Fruit fly (Drosophila melanogaster) whole organism, embryonic: ENCODE results near the gene MBD-like.
A peak's percentile ranks its signal among the peaks of the same experiment; 100 is the strongest.

Experiments
- Blimp-1 ChIP-seq: fragments of 200-800 bp; sonication (Bioruptor generic); optimal IDR thresholded peaks from 3 replicates; lab custom pipeline; 2018; ENCODE audit warnings: missing biosample characterization, missing genetic modification characterization, mild to moderate bottlenecking, moderate library complexity, missing genetic modification reagents
- CG10979 ChIP-seq: fragments of 200-800 bp; sonication (Bioruptor generic); optimal IDR thresholded peaks from 2 replicates; lab custom pipeline; 2018; ENCODE audit warnings: missing biosample characterization, mild to moderate bottlenecking, missing genetic modification characterization, moderate library complexity
- CG12104 ChIP-seq: fragments of 200-800 bp; sonication (Bioruptor generic); optimal IDR thresholded peaks from 3 replicates; lab custom pipeline; 2016; ENCODE audit warnings: missing biosample characterization, missing genetic modification characterization
- CG12299 ChIP-seq: fragments of 200-800 bp; sonication (Bioruptor generic); optimal IDR thresholded peaks from 2 replicates; lab custom pipeline; 2018; ENCODE audit warnings: missing biosample characterization, mild to moderate bottlenecking, missing genetic modification characterization
- CG12391 ChIP-seq: fragments of 200-800 bp; sonication (Bioruptor generic); optimal IDR thresholded peaks from 3 replicates; lab custom pipeline; 2018; ENCODE audit warnings: missing biosample characterization, mild to moderate bottlenecking, missing genetic modification characterization, moderate library complexity
- CG13424 ChIP-seq: fragments of 200-800 bp; sonication (Bioruptor generic); optimal IDR thresholded peaks from 2 replicates; lab custom pipeline; 2019; ENCODE audit warnings: missing biosample characterization, mild to moderate bottlenecking, missing genetic modification characterization, moderate library complexity
- CG14860 ChIP-seq: fragments of 200-800 bp; sonication (Bioruptor generic); IDR thresholded peaks from 3 replicates; pipeline ENCODE4 v1.3.6; 2022; ENCODE audit warnings: missing biosample characterization, missing genetic modification characterization; ENCODE audit not compliant: partially characterized antibody
- CG16779 ChIP-seq: fragments of 200-800 bp; sonication (Bioruptor generic); IDR thresholded peaks from 2 replicates; pipeline ENCODE4 v1.3.6; 2022; ENCODE audit warnings: missing biosample characterization, missing genetic modification characterization
- CG17328 ChIP-seq: fragments of 200-800 bp; sonication (Bioruptor generic); IDR thresholded peaks from 2 replicates; pipeline ENCODE4 v1.3.6; 2022; ENCODE audit warnings: missing biosample characterization, missing genetic modification characterization
- CG17912 ChIP-seq: fragments of 200-800 bp; sonication (Bioruptor generic); optimal IDR thresholded peaks from 2 replicates; lab custom pipeline; 2018; ENCODE audit warnings: missing biosample characterization, mild to moderate bottlenecking, missing genetic modification characterization
- CG18262 ChIP-seq: fragments of 200-800 bp; optimal IDR thresholded peaks from 3 replicates; lab custom pipeline; 2019; ENCODE audit warnings: missing biosample characterization, mild to moderate bottlenecking, missing genetic modification characterization, moderate library complexity
- CG2712 ChIP-seq: fragments of 200-800 bp; optimal IDR thresholded peaks from 3 replicates; lab custom pipeline; 2019; ENCODE audit warnings: missing biosample characterization, mild to moderate bottlenecking, missing genetic modification characterization, moderate library complexity
- CG34376 ChIP-seq: fragments of 200-800 bp; sonication (Bioruptor generic); optimal IDR thresholded peaks from 2 replicates; lab custom pipeline; 2018; ENCODE audit warnings: missing biosample characterization, mild to moderate bottlenecking, missing genetic modification characterization
- CG34422 ChIP-seq: fragments of 200-800 bp; sonication (Bioruptor generic); IDR thresholded peaks from 3 replicates; pipeline ENCODE4 v1.3.6; 2022; ENCODE audit warnings: missing biosample characterization, missing genetic modification characterization
- CG7745 ChIP-seq: fragments of 200-800 bp; sonication (Bioruptor generic); optimal IDR thresholded peaks from 2 replicates; lab custom pipeline; 2018; ENCODE audit warnings: missing biosample characterization, mild to moderate bottlenecking, missing genetic modification characterization, moderate library complexity
- Camta ChIP-seq: fragments of 200-800 bp; sonication (Bioruptor generic); optimal IDR thresholded peaks from 2 replicates; lab custom pipeline; 2016; ENCODE audit warnings: missing biosample characterization, missing genetic modification characterization
- CkIIα-i1 ChIP-seq: fragments of 200-800 bp; sonication (Bioruptor generic); IDR thresholded peaks from 2 replicates; pipeline ENCODE4 v1.3.6; 2022; ENCODE audit warnings: missing biosample characterization, missing genetic modification characterization
- D19A ChIP-seq: fragments of 200-800 bp; optimal IDR thresholded peaks from 3 replicates; lab custom pipeline; 2019; ENCODE audit warnings: missing biosample characterization, mild to moderate bottlenecking, missing genetic modification characterization, moderate library complexity
- Fer1 ChIP-seq: fragments of 200-800 bp; sonication (Bioruptor generic); optimal IDR thresholded peaks from 2 replicates; lab custom pipeline; 2017; ENCODE audit warnings: missing biosample characterization, mild to moderate bottlenecking, missing genetic modification characterization
- Fer3 ChIP-seq: fragments of 200-800 bp; sonication (Bioruptor generic); optimal IDR thresholded peaks from 2 replicates; lab custom pipeline; 2018; ENCODE audit warnings: missing biosample characterization, mild to moderate bottlenecking, missing genetic modification characterization, moderate library complexity
- HLH3B ChIP-seq: fragments of 200-800 bp; sonication (Bioruptor generic); IDR thresholded peaks from 2 replicates; pipeline ENCODE4 v1.3.6; 2022; ENCODE audit warnings: missing biosample characterization, missing genetic modification characterization
- HLH54F ChIP-seq: fragments of 200-800 bp; sonication (Bioruptor generic); optimal IDR thresholded peaks from 3 replicates; lab custom pipeline; 2016; ENCODE audit warnings: missing biosample characterization, missing genetic modification characterization
- Lim3 ChIP-seq: fragments of 200-800 bp; sonication (Bioruptor generic); IDR thresholded peaks from 2 replicates; pipeline ENCODE4 v1.3.6; 2022; ENCODE audit warnings: missing biosample characterization, missing genetic modification characterization
- MESR4 ChIP-seq: fragments of 200-800 bp; sonication (Bioruptor generic); optimal IDR thresholded peaks from 2 replicates; lab custom pipeline; 2018; ENCODE audit warnings: missing biosample characterization, mild to moderate bottlenecking, missing genetic modification characterization, moderate library complexity
- NC2β ChIP-seq: fragments of 200-800 bp; sonication (Bioruptor generic); optimal IDR thresholded peaks from 2 replicates; lab custom pipeline; 2016; ENCODE audit warnings: missing biosample characterization, missing genetic modification characterization
- NFAT ChIP-seq: fragments of 200-800 bp; sonication (Bioruptor generic); IDR thresholded peaks from 2 replicates; pipeline ENCODE4 v1.3.6; 2022; ENCODE audit warnings: missing biosample characterization, missing genetic modification characterization
- Oli ChIP-seq: fragments of 200-800 bp; sonication (Bioruptor generic); optimal IDR thresholded peaks from 2 replicates; lab custom pipeline; 2018; ENCODE audit warnings: missing biosample characterization, mild to moderate bottlenecking, missing genetic modification characterization, moderate library complexity
- Tbp ChIP-seq: fragments of >200 bp; optimal IDR thresholded peaks from 2 replicates; lab custom pipeline; 2018; ENCODE audit warnings: missing biosample characterization, missing genetic modification characterization
- abd-A ChIP-seq: fragments of 200-800 bp; sonication (Bioruptor generic); optimal IDR thresholded peaks from 3 replicates; lab custom pipeline; 2019; ENCODE audit warnings: missing biosample characterization, mild to moderate bottlenecking, missing genetic modification characterization, moderate library complexity
- ato ChIP-seq: fragments of 200-800 bp; sonication (Bioruptor generic); IDR thresholded peaks from 2 replicates; pipeline ENCODE4 v1.3.6; 2022; ENCODE audit warnings: missing biosample characterization, missing genetic modification characterization; ENCODE audit not compliant: partially characterized antibody
- az2 ChIP-seq: fragments of 200-800 bp; sonication (Bioruptor generic); optimal IDR thresholded peaks from 3 replicates; lab custom pipeline; 2016; ENCODE audit warnings: missing biosample characterization, missing genetic modification characterization
- bbx ChIP-seq: fragments of 200-800 bp; sonication (Bioruptor generic); IDR thresholded peaks from 2 replicates; pipeline ENCODE4 v1.3.6; 2022; ENCODE audit warnings: missing biosample characterization, missing genetic modification characterization; ENCODE audit not compliant: partially characterized antibody
- bcd ChIP-seq: fragments of 200-800 bp; sonication (Bioruptor generic); optimal IDR thresholded peaks from 2 replicates; lab custom pipeline; 2017; ENCODE audit warnings: missing biosample characterization, mild to moderate bottlenecking, missing genetic modification characterization
- bsh ChIP-seq, 2 experiments: fragments of 200-800 bp; sonication (Bioruptor generic); optimal IDR thresholded peaks; 2 replicates each; lab custom pipeline; 2017 to 2018; ENCODE audit warnings: mild to moderate bottlenecking in 2 of 2, missing biosample characterization in 2 of 2, missing genetic modification characterization in 2 of 2, moderate library complexity in 1 of 2
- caup ChIP-seq: fragments of 200-800 bp; sonication (Bioruptor generic); optimal IDR thresholded peaks from 3 replicates; lab custom pipeline; 2017; ENCODE audit warnings: missing biosample characterization, mild to moderate bottlenecking, missing genetic modification characterization, moderate library complexity; ENCODE audit not compliant: severe bottlenecking
- ci ChIP-seq: fragments of 200-800 bp; sonication (Bioruptor generic); IDR thresholded peaks from 3 replicates; pipeline ENCODE4 v1.3.6; 2022; ENCODE audit warnings: missing biosample characterization, missing genetic modification characterization
- dysf ChIP-seq: fragments of 200-800 bp; sonication (Bioruptor generic); IDR thresholded peaks from 3 replicates; pipeline ENCODE4 v1.3.6; 2022; ENCODE audit warnings: missing biosample characterization, missing genetic modification characterization
- ewg ChIP-seq: fragments of 200-800 bp; sonication (Bioruptor generic); optimal IDR thresholded peaks from 3 replicates; lab custom pipeline; 2017; ENCODE audit warnings: mild to moderate bottlenecking, missing biosample characterization, missing genetic modification reagents, missing genetic modification characterization
- lab ChIP-seq: fragments of 200-800 bp; sonication (Bioruptor generic); optimal IDR thresholded peaks from 3 replicates; lab custom pipeline; 2017; ENCODE audit warnings: missing biosample characterization, missing genetic modification characterization, mild to moderate bottlenecking, moderate library complexity, missing genetic modification reagents
- lilli ChIP-seq: fragments of 200-800 bp; sonication (Bioruptor generic); optimal IDR thresholded peaks from 3 replicates; lab custom pipeline; 2016; ENCODE audit warnings: missing biosample characterization, missing genetic modification characterization
- onecut ChIP-seq: fragments of 200-800 bp; sonication (Bioruptor generic); IDR thresholded peaks from 2 replicates; pipeline ENCODE4 v1.3.6; 2022; ENCODE audit warnings: missing biosample characterization, missing genetic modification characterization
- org-1 ChIP-seq: fragments of 200-800 bp; sonication (Bioruptor generic); optimal IDR thresholded peaks from 2 replicates; lab custom pipeline; 2017; ENCODE audit warnings: missing biosample characterization, missing genetic modification characterization
- pan ChIP-seq, 4 experiments: fragments of >200 bp in 3 of 4; fragments of 200-800 bp in 1 of 4; sonication (Bioruptor generic) in 1 of 4; optimal IDR thresholded peaks in 3 of 4; IDR thresholded peaks in 1 of 4; 2 replicates each; pipeline versions ENCODE4 v1.3.6 to Lab custom; 2017 to 2022; ENCODE audit warnings: missing biosample characterization in 2 of 4, missing genetic modification characterization in 2 of 4, mixed read lengths in 1 of 4
- pfk ChIP-seq: fragments of 200-800 bp; sonication (Bioruptor generic); optimal IDR thresholded peaks from 2 replicates; lab custom pipeline; 2018; ENCODE audit warnings: missing biosample characterization, mild to moderate bottlenecking, missing genetic modification characterization, moderate library complexity
- scrt ChIP-seq: fragments of 200-800 bp; sonication (Bioruptor generic); optimal IDR thresholded peaks from 2 replicates; lab custom pipeline; 2018; ENCODE audit warnings: missing biosample characterization, mild to moderate bottlenecking, missing genetic modification characterization, moderate library complexity
- sens ChIP-seq: fragments of 200-800 bp; sonication (Bioruptor generic); peaks from one replicate; lab custom pipeline; 2016; ENCODE audit warnings: missing biosample characterization, missing genetic modification characterization
- tap ChIP-seq: fragments of 200-800 bp; optimal IDR thresholded peaks from 3 replicates; lab custom pipeline; 2019; ENCODE audit warnings: missing biosample characterization, mild to moderate bottlenecking, missing genetic modification characterization, moderate library complexity
- tup ChIP-seq: fragments of 200-800 bp; sonication (Bioruptor generic); optimal IDR thresholded peaks from 2 replicates; lab custom pipeline; 2016; ENCODE audit warnings: missing biosample characterization, mild to moderate bottlenecking, missing genetic modification characterization, moderate library complexity
- tx ChIP-seq: fragments of 200-800 bp; sonication (Bioruptor generic); optimal IDR thresholded peaks from 2 replicates; lab custom pipeline; 2016; ENCODE audit warnings: missing biosample characterization, missing genetic modification characterization

Gene MBD-like

DNA sequence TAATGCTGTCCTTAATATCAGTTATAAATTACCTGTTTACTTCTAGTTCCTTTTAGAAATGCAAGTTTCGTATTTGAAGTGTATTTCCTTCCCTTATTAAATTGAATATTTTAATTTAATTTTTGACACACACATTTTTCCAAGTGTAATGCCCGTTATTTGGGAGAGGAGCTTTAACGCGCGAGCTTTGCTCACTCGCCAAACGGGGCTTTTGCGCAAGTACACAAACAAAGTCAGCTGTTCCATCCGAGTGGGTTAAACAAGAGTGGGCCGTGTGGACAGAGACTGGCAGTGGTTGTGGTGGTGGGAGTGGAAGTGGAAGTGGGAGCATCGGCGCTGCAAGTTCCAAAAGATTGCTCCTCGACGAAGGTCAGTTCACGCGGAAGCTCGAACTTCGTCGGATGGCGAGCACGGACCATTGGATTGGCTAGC lies 21.5 kb downstream of the MBD-like start, which contains the start of gene CG8301 (continued):
- TF ChIP-seq CG7745 (tag; lab: Kevin White, UChicago) (no peak), bsh (GFP tag; optimal IDR thresholded peaks at IDR 0.05; lab: Kevin White, UChicago) (peak in 1 of 2 experiments; percentile 15), HLH54F (GFP tag; lab: Kevin White, UChicago) (no peak), D19A (peak; percentile 22), lab (GFP tag; lab: Kevin White, UChicago) (peak; percentile 68), NC2β (GFP tag; lab: Kevin White, UChicago) (no peak), NFAT (GFP tag; lab: Robert Waterston, UW) (peak; percentile 16; the same call in 1 of the 2 replicates), Lim3 (no peak), CG18262 (tag; lab: Kevin White, UChicago) (peak; percentile 16), CG12391 (peak; percentile 53), CG14860 (GFP tag; lab: Robert Waterston, UW) (no peak), ato (GFP tag; lab: Robert Waterston, UW) (no peak), org-1 (peak; percentile 7), CG16779 (peak; percentile 69; the same call in 1 of the 2 replicates), bcd (GFP tag; lab: Kevin White, UChicago) (peak; percentile 1), CG34422 (no peak), Blimp-1 (peak; percentile 7), HLH3B (0 out of 2 replicates have a peak, but pooled peaks have one; percentile 4), CG10979 (tag; lab: Kevin White, UChicago) (peak; percentile 9), CG2712 (tag; lab: Kevin White, UChicago) (peak; percentile 43), dysf (peak; percentile 16; the same call in 1 of the 3 replicates), ci (GFP tag; lab: Robert Waterston, UW) (0 out of 3 replicates have a peak, but pooled peaks have one; percentile 37), CkIIα-i1 (GFP tag; lab: Robert Waterston, UW) (no peak), onecut (GFP tag; lab: Robert Waterston, UW) (peak; percentile 18; the same call in 1 of the 2 replicates), Camta (peak; percentile 14), lilli (GFP tag; lab: Kevin White, UChicago) (peak; percentile 49), pfk (no peak), CG12299 (tag; lab: Kevin White, UChicago) (peak; percentile 24), CG34376 (GFP tag; lab: Kevin White, UChicago) (peak; percentile 15), CG17328 (GFP tag; lab: Robert Waterston, UW) (no peak), sens (GFP tag; lab: Kevin White, UChicago) (peak; percentile 72), pan (optimal IDR thresholded peaks at IDR 0.05; lab: Kevin White, UChicago) (no peak), pan (GFP tag; optimal IDR thresholded peaks at IDR 0.05 in 1 of 2, IDR thresholded peaks at IDR 0.05 in 1 of 2) (peak in 1 of 2 experiments; percentile 40), tx (GFP tag; lab: Kevin White, UChicago) (no peak), scrt (peak; percentile 28), caup (GFP tag; lab: Kevin White, UChicago) (peak; percentile 6), CG12104 (GFP tag; lab: Kevin White, UChicago) (no peak), CG13424 (tag; lab: Kevin White, UChicago) (peak; percentile 53), ewg (GFP tag; lab: Kevin White, UChicago) (peak; percentile 87), Fer3 (tag; lab: Kevin White, UChicago) (peak; percentile 30), CG17912 (GFP tag; lab: Kevin White, UChicago) (no peak), tup (GFP tag; lab: Kevin White, UChicago) (no peak), az2 (GFP tag; lab: Kevin White, UChicago) (peak; percentile 5), MESR4 (GFP tag; lab: Kevin White, UChicago) (peak; percentile 4), Oli (tag; lab: Kevin White, UChicago) (peak; percentile 24), Fer1 (GFP tag; lab: Kevin White, UChicago) (peak; percentile 72), tap (tag; lab: Kevin White, UChicago) (peak; percentile 15), bbx (GFP tag; lab: Robert Waterston, UW) (no peak; the same call in 1 of the 2 replicates), abd-A (tag; lab: Kevin White, UChicago) (no peak), Tbp (no peak)
